Worm (Caenorhabditis elegans): Measurements from ENCODE around the gene lact-4.

DNA sequence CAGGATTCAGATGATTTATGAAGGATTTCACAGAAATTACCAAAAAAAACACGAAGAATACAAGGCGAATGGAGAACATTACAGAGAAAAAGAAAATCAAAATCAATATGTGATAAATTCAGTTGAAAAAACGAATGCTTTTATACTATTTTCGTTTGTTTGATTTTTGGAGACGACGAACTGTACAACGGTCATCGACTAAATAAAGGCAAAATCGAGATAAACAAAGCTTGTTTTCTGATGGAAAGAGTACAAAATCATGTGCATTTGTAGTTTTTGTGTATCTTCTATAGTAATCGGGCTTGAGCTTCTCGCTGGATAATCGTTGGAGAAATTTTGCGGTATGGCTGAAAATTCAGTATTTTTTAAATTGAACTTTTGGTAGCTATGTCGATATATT, 9.1 kb downstream of the lact-4 start, which contains the start of gene M05D6.8:
- no peak for TF ChIP-seq hmg-1.2 (GFP tag; IDR thresholded peaks at IDR 0.05)
- no peak for TF ChIP-seq snpc-3.4 (tag; optimal IDR thresholded peaks at IDR 0.05)
- no peak for TF ChIP-seq B0261.1 (tag; optimal IDR thresholded peaks at IDR 0.05)
- no peak for TF ChIP-seq efl-1 (GFP tag; optimal IDR thresholded peaks at IDR 0.05)
- no peak for TF ChIP-seq F33H1.4 (GFP tag; IDR thresholded peaks at IDR 0.05)
- no peak for TF ChIP-seq lin-26 (GFP tag; IDR thresholded peaks at IDR 0.05)
- TF ChIP-seq lin-35 (GFP tag; optimal IDR thresholded peaks at IDR 0.05), result no peak
- TF ChIP-seq K11D2.4 (GFP tag; IDR thresholded peaks at IDR 0.05), result no peak
- TF ChIP-seq lin-54 (GFP tag; optimal IDR thresholded peaks at IDR 0.05), result no peak

Data from whole organism, young adult.